Fruit fly (Drosophila melanogaster) whole organism, embryonic: ENCODE data around the gene wge.
A peak's percentile ranks its signal among the peaks of the same experiment; 100 is the strongest.

Experiments
- Awh ChIP-seq: fragments of 200-800 bp; sonication (Bioruptor generic); IDR thresholded peaks from 2 replicates; pipeline ENCODE4, ENCODE4 v1.3.6; 2022; ENCODE audit warnings: missing biosample characterization, missing genetic modification characterization
- Bgb ChIP-seq: fragments of 200-800 bp; sonication (Bioruptor generic); IDR thresholded peaks from 2 replicates; pipeline ENCODE4 v1.3.6; 2022; ENCODE audit warnings: missing biosample characterization, missing genetic modification characterization; ENCODE audit not compliant: partially characterized antibody
- C15 ChIP-seq: fragments of 200-800 bp; sonication (Bioruptor generic); IDR thresholded peaks from 3 replicates; pipeline ENCODE4 v1.3.6; 2022; ENCODE audit warnings: missing biosample characterization, missing genetic modification characterization
- CG12942 ChIP-seq: fragments of 200-800 bp; sonication (Bioruptor generic); optimal IDR thresholded peaks from 3 replicates; lab custom pipeline; 2016; ENCODE audit warnings: missing biosample characterization, missing genetic modification characterization
- CG13287 ChIP-seq: fragments of 200-800 bp; sonication (Bioruptor generic); IDR thresholded peaks from 2 replicates; pipeline ENCODE4 v1.3.6; 2022; ENCODE audit warnings: missing biosample characterization, missing genetic modification characterization; ENCODE audit not compliant: partially characterized antibody
- CG14965 ChIP-seq: fragments of 200-800 bp; sonication (Bioruptor generic); optimal IDR thresholded peaks from 2 replicates; lab custom pipeline; 2016; ENCODE audit warnings: missing biosample characterization, missing genetic modification characterization, borderline replicate concordance
- CG1603 ChIP-seq: fragments of 200-800 bp; sonication (Bioruptor generic); optimal IDR thresholded peaks from 2 replicates; lab custom pipeline; 2019; ENCODE audit warnings: missing biosample characterization, mild to moderate bottlenecking, missing genetic modification characterization, moderate library complexity
- CG17328 ChIP-seq: fragments of 200-800 bp; sonication (Bioruptor generic); IDR thresholded peaks from 2 replicates; pipeline ENCODE4 v1.3.6; 2022; ENCODE audit warnings: missing biosample characterization, missing genetic modification characterization
- CG18599 ChIP-seq: fragments of 200-800 bp; sonication (Bioruptor generic); optimal IDR thresholded peaks from 3 replicates; lab custom pipeline; 2017; ENCODE audit warnings: missing biosample characterization, missing genetic modification characterization, mild to moderate bottlenecking, moderate library complexity, missing genetic modification reagents
- CG2678 ChIP-seq: fragments of 200-800 bp; sonication (Bioruptor generic); optimal IDR thresholded peaks from 3 replicates; lab custom pipeline; 2019; ENCODE audit warnings: missing biosample characterization, mild to moderate bottlenecking, missing genetic modification characterization, moderate library complexity
- CG31441 ChIP-seq: fragments of 200-800 bp; sonication (Bioruptor generic); IDR thresholded peaks from 2 replicates; pipeline ENCODE4 v1.3.6; 2022; ENCODE audit warnings: missing biosample characterization, missing genetic modification characterization
- CG32532 ChIP-seq: fragments of 200-800 bp; sonication (Bioruptor generic); IDR thresholded peaks from 2 replicates; pipeline ENCODE4 v1.3.6; 2022; ENCODE audit warnings: missing biosample characterization, missing genetic modification characterization
- CG33557 ChIP-seq: fragments of 200-800 bp; sonication (Bioruptor generic); optimal IDR thresholded peaks from 2 replicates; lab custom pipeline; 2019; ENCODE audit warnings: missing biosample characterization, mild to moderate bottlenecking, missing genetic modification characterization, moderate library complexity
- CG4360 ChIP-seq: fragments of 200-800 bp; sonication (Bioruptor generic); IDR thresholded peaks from 2 replicates; pipeline ENCODE4 v1.3.6; 2022; ENCODE audit warnings: missing biosample characterization, missing genetic modification characterization
- CG6765 ChIP-seq: fragments of 200-800 bp; sonication (Bioruptor generic); optimal IDR thresholded peaks from 3 replicates; lab custom pipeline; 2017; ENCODE audit warnings: missing biosample characterization, mild to moderate bottlenecking, missing genetic modification characterization
- CG6854 ChIP-seq: fragments of 200-800 bp; sonication (Bioruptor generic); optimal IDR thresholded peaks from 3 replicates; lab custom pipeline; 2017; ENCODE audit warnings: missing biosample characterization, mild to moderate bottlenecking, missing genetic modification characterization
- CG9727 ChIP-seq: fragments of 200-800 bp; sonication (Bioruptor generic); optimal IDR thresholded peaks from 3 replicates; lab custom pipeline; 2017; ENCODE audit warnings: missing biosample characterization, mild to moderate bottlenecking, missing genetic modification characterization
- Dad ChIP-seq: fragments of 200-800 bp; sonication (Bioruptor generic); optimal IDR thresholded peaks from 3 replicates; lab custom pipeline; 2016; ENCODE audit warnings: missing biosample characterization, missing genetic modification characterization
- Deaf1 ChIP-seq: fragments of 200-800 bp; optimal IDR thresholded peaks from 3 replicates; lab custom pipeline; 2019; ENCODE audit warnings: missing biosample characterization, mild to moderate bottlenecking, missing genetic modification characterization, moderate library complexity
- Drgx ChIP-seq: fragments of 200-800 bp; sonication (Bioruptor generic); IDR thresholded peaks from 2 replicates; pipeline ENCODE4 v1.3.6; 2022; ENCODE audit warnings: missing biosample characterization, missing genetic modification characterization
- ERR ChIP-seq: fragments of 200-800 bp; sonication (Bioruptor generic); optimal IDR thresholded peaks from 2 replicates; lab custom pipeline; 2016; ENCODE audit warnings: missing biosample characterization, missing genetic modification characterization
- Elba2 ChIP-seq: fragments of 200-800 bp; sonication (Bioruptor generic); optimal IDR thresholded peaks from 3 replicates; lab custom pipeline; 2016; ENCODE audit warnings: missing biosample characterization, missing genetic modification characterization
- MBD-R2 ChIP-seq: fragments of 200-800 bp; sonication (Bioruptor generic); IDR thresholded peaks from 2 replicates; pipeline ENCODE4 v1.3.6; 2022; ENCODE audit warnings: missing biosample characterization, missing genetic modification characterization
- NC2α ChIP-seq: fragments of 200-800 bp; sonication (Bioruptor generic); optimal IDR thresholded peaks from 2 replicates; lab custom pipeline; 2016; ENCODE audit warnings: missing biosample characterization, missing genetic modification characterization
- NFAT ChIP-seq: fragments of 200-800 bp; sonication (Bioruptor generic); IDR thresholded peaks from 2 replicates; pipeline ENCODE4 v1.3.6; 2022; ENCODE audit warnings: missing biosample characterization, missing genetic modification characterization
- Ravus ChIP-seq: fragments of 200-800 bp; sonication (Bioruptor generic); IDR thresholded peaks from 2 replicates; pipeline ENCODE4 v1.3.6; 2022; ENCODE audit warnings: missing biosample characterization, missing genetic modification characterization
- Sin3A ChIP-seq: fragments of >200 bp; optimal IDR thresholded peaks from 2 replicates; lab custom pipeline; 2018
- Sry-β ChIP-seq: fragments of 200-800 bp; sonication (Bioruptor generic); optimal IDR thresholded peaks from 2 replicates; lab custom pipeline; 2018; ENCODE audit warnings: missing biosample characterization, mild to moderate bottlenecking, missing genetic modification characterization, moderate library complexity
- Usf ChIP-seq: fragments of 200-800 bp; sonication (Bioruptor generic); optimal IDR thresholded peaks from 2 replicates; lab custom pipeline; 2017; ENCODE audit warnings: missing genotype, missing biosample characterization, missing genetic modification characterization
- ara ChIP-seq: fragments of 200-800 bp; sonication (Bioruptor generic); IDR thresholded peaks from 2 replicates; pipeline ENCODE4 v1.3.6; 2022; ENCODE audit warnings: missing biosample characterization, missing genetic modification characterization
- az2 ChIP-seq: fragments of 200-800 bp; sonication (Bioruptor generic); optimal IDR thresholded peaks from 3 replicates; lab custom pipeline; 2016; ENCODE audit warnings: missing biosample characterization, missing genetic modification characterization
- danr ChIP-seq: fragments of 200-800 bp; sonication (Bioruptor generic); IDR thresholded peaks from 2 replicates; pipeline ENCODE4 v1.3.6; 2022; ENCODE audit warnings: missing biosample characterization, missing genetic modification characterization
- ems ChIP-seq: fragments of 200-800 bp; sonication (Bioruptor generic); optimal IDR thresholded peaks from 3 replicates; lab custom pipeline; 2016; ENCODE audit warnings: missing biosample characterization, missing genetic modification characterization
- fd3F ChIP-seq: fragments of 200-800 bp; sonication (Bioruptor generic); optimal IDR thresholded peaks from 2 replicates; lab custom pipeline; 2018; ENCODE audit warnings: missing biosample characterization, mild to moderate bottlenecking, missing genetic modification characterization, moderate library complexity
- fru ChIP-seq: fragments of >200 bp; optimal IDR thresholded peaks from 2 replicates; lab custom pipeline; 2017
- gcm2 ChIP-seq: fragments of 200-800 bp; sonication (Bioruptor generic); optimal IDR thresholded peaks from 2 replicates; lab custom pipeline; 2016; ENCODE audit warnings: missing biosample characterization, missing genetic modification characterization
- gsb ChIP-seq: fragments of 200-800 bp; sonication (Bioruptor generic); IDR thresholded peaks from 2 replicates; pipeline ENCODE4 v1.3.6; 2022; ENCODE audit warnings: missing biosample characterization, missing genetic modification characterization
- gsb-n ChIP-seq: fragments of 200-800 bp; sonication (Bioruptor generic); optimal IDR thresholded peaks from 3 replicates; lab custom pipeline; 2018; ENCODE audit warnings: missing biosample characterization, mild to moderate bottlenecking, missing genetic modification characterization
- jigr1 ChIP-seq: fragments of 200-800 bp; sonication (Bioruptor generic); IDR thresholded peaks from 3 replicates; pipeline ENCODE4 v1.3.6; 2022; ENCODE audit warnings: missing biosample characterization, missing genetic modification characterization
- lilli ChIP-seq: fragments of 200-800 bp; sonication (Bioruptor generic); optimal IDR thresholded peaks from 3 replicates; lab custom pipeline; 2016; ENCODE audit warnings: missing biosample characterization, missing genetic modification characterization
- mam ChIP-seq: fragments of 200-800 bp; sonication (Bioruptor generic); optimal IDR thresholded peaks from 3 replicates; lab custom pipeline; 2016; ENCODE audit warnings: missing biosample characterization, missing genetic modification characterization
- mirr ChIP-seq: fragments of 200-800 bp; sonication (Bioruptor generic); optimal IDR thresholded peaks from 3 replicates; lab custom pipeline; 2018; ENCODE audit warnings: missing biosample characterization, mild to moderate bottlenecking, missing genetic modification characterization
- oc ChIP-seq: fragments of 200-800 bp; sonication (Bioruptor generic); optimal IDR thresholded peaks from 2 replicates; lab custom pipeline; 2018; ENCODE audit warnings: missing biosample characterization, mild to moderate bottlenecking, missing genetic modification characterization, moderate library complexity
- pan ChIP-seq, 4 experiments: fragments of >200 bp in 3 of 4; fragments of 200-800 bp in 1 of 4; sonication (Bioruptor generic) in 1 of 4; optimal IDR thresholded peaks in 3 of 4; IDR thresholded peaks in 1 of 4; 2 replicates each; pipeline versions ENCODE4 v1.3.6 to Lab custom; 2017 to 2022; ENCODE audit warnings: missing biosample characterization in 2 of 4, missing genetic modification characterization in 2 of 4, mixed read lengths in 1 of 4
- pros ChIP-seq: fragments of 200-800 bp; sonication (Bioruptor generic); optimal IDR thresholded peaks from 3 replicates; lab custom pipeline; 2019; ENCODE audit warnings: missing biosample characterization, mild to moderate bottlenecking, missing genetic modification characterization, moderate library complexity
- psq ChIP-seq: fragments of 200-800 bp; sonication (Bioruptor generic); optimal IDR thresholded peaks from 2 replicates; lab custom pipeline; 2017; ENCODE audit warnings: missing biosample characterization, missing genetic modification characterization
- run ChIP-seq: fragments of 200-800 bp; sonication (Bioruptor generic); optimal IDR thresholded peaks from 3 replicates; lab custom pipeline; 2018; ENCODE audit warnings: missing biosample characterization, mild to moderate bottlenecking, missing genetic modification characterization
- ssp ChIP-seq: fragments of 200-800 bp; sonication (Bioruptor generic); IDR thresholded peaks from 2 replicates; pipeline ENCODE4 v1.3.6; 2022; ENCODE audit warnings: missing biosample characterization, missing genetic modification characterization
- vfl ChIP-seq: fragments of 200-800 bp; sonication (Bioruptor generic); optimal IDR thresholded peaks from 2 replicates; lab custom pipeline; 2016; ENCODE audit warnings: missing biosample characterization, missing genetic modification characterization
- vvl ChIP-seq: fragments of 200-800 bp; sonication (Bioruptor generic); IDR thresholded peaks from 2 replicates; pipeline ENCODE4 v1.3.6; 2022; ENCODE audit warnings: missing biosample characterization, missing genetic modification characterization
- zfh1 ChIP-seq: fragments of 200-800 bp; sonication (Bioruptor generic); IDR thresholded peaks from 3 replicates; pipeline ENCODE4 v1.3.6; 2022; ENCODE audit warnings: missing biosample characterization, missing genetic modification characterization
- zfh2 ChIP-seq: fragments of 200-800 bp; sonication (Bioruptor generic); optimal IDR thresholded peaks from 2 replicates; lab custom pipeline; 2016; ENCODE audit warnings: missing biosample characterization, missing genetic modification characterization

The wge gene

dm6 chr3R:22663115-22663514 lies 57.8 kb downstream of the wge start (continued):
- TF ChIP-seq CG6854 (GFP tag; lab: Kevin White, UChicago), result peak; percentile 50
- TF ChIP-seq CG1603 (tag; lab: Kevin White, UChicago), result peak; percentile 88
- TF ChIP-seq mirr (GFP tag; lab: Kevin White, UChicago), result no peak
- no peak for TF ChIP-seq Bgb (GFP tag; lab: Robert Waterston, UW)
- peak; percentile 13 for TF ChIP-seq vfl
- no peak for TF ChIP-seq Drgx (GFP tag; lab: Robert Waterston, UW)
- no peak for TF ChIP-seq Dad (GFP tag; lab: Kevin White, UChicago)
- peak; percentile 60; the same call in 1 of the 2 replicates for TF ChIP-seq CG32532 (GFP tag; lab: Robert Waterston, UW)
- peak; percentile 12; the same call in 1 of the 2 replicates for TF ChIP-seq Ravus
- peak; percentile 35 for TF ChIP-seq Deaf1
- TF ChIP-seq ERR (GFP tag; lab: Kevin White, UChicago), result no peak
- TF ChIP-seq fd3F (GFP tag; lab: Kevin White, UChicago), result peak; percentile 64
- TF ChIP-seq jigr1, result no peak
- TF ChIP-seq CG2678 (tag; lab: Kevin White, UChicago), result peak; percentile 82
- TF ChIP-seq CG14965 (GFP tag; lab: Kevin White, UChicago), result no peak
- no peak for TF ChIP-seq fru
- TF ChIP-seq az2, result peak; percentile 71
- TF ChIP-seq pros, result no peak
- TF ChIP-seq lilli (GFP tag; lab: Kevin White, UChicago), result peak; percentile 69
- peak; percentile 31 for TF ChIP-seq gsb-n (tag; lab: Kevin White, UChicago)
- no peak for TF ChIP-seq CG33557 (GFP tag; lab: Kevin White, UChicago)
- TF ChIP-seq ems (GFP tag; lab: Kevin White, UChicago), result peak; percentile 22
- peak; percentile 56 for TF ChIP-seq oc
- no peak for TF ChIP-seq danr
- no peak for TF ChIP-seq CG13287 (GFP tag; lab: Robert Waterston, UW)
- peak; percentile 43; the same call in 1 of the 2 replicates for TF ChIP-seq vvl (GFP tag; lab: Robert Waterston, UW)
- no peak for TF ChIP-seq gcm2 (GFP tag; lab: Kevin White, UChicago)
- no peak for TF ChIP-seq NC2α (GFP tag; lab: Kevin White, UChicago)
- TF ChIP-seq gsb, result 0 out of 2 replicates have a peak, but pooled peaks have one; percentile 13
- no peak for TF ChIP-seq C15 (GFP tag; lab: Robert Waterston, UW)
- TF ChIP-seq psq (GFP tag; lab: Kevin White, UChicago), result no peak
- no peak for TF ChIP-seq CG6765 (GFP tag; lab: Kevin White, UChicago)
- peak; percentile 55 for TF ChIP-seq CG9727 (GFP tag; lab: Kevin White, UChicago)
- peak; percentile 33 for TF ChIP-seq mam
- TF ChIP-seq run (tag; lab: Kevin White, UChicago), result no peak
- no peak for TF ChIP-seq Elba2 (GFP tag; lab: Kevin White, UChicago)
- peak; percentile 71 for TF ChIP-seq zfh1 (GFP tag; lab: Robert Waterston, UW)
- TF ChIP-seq zfh2 (GFP tag; lab: Kevin White, UChicago), result no peak
- peak; percentile 57; the same call in 1 of the 2 replicates for TF ChIP-seq ara
- peak; percentile 59 for TF ChIP-seq CG31441 (GFP tag; lab: Robert Waterston, UW)
- peak; percentile 45 for TF ChIP-seq CG12942 (GFP tag; lab: Kevin White, UChicago)
- peak; percentile 87 for TF ChIP-seq CG17328 (GFP tag; lab: Robert Waterston, UW)
- no peak for TF ChIP-seq Sry-β (GFP tag; lab: Kevin White, UChicago)
- 0 out of 2 replicates have a peak, but pooled peaks have one; percentile 13 for TF ChIP-seq CG4360 (GFP tag; lab: Robert Waterston, UW)
- TF ChIP-seq pan (optimal IDR thresholded peaks at IDR 0.05; lab: Kevin White, UChicago), result no peak
- TF ChIP-seq pan (GFP tag; optimal IDR thresholded peaks at IDR 0.05 in 1 of 2, IDR thresholded peaks at IDR 0.05 in 1 of 2), result peak in 1 of 2 experiments; percentile 58
- peak; percentile 42; the same call in 1 of the 2 replicates for TF ChIP-seq Awh (GFP tag; lab: Robert Waterston, UW)
- peak; percentile 85 for TF ChIP-seq CG18599
- TF ChIP-seq NFAT, result no peak; the same call in 1 of the 2 replicates
- TF ChIP-seq ssp, result peak; percentile 39
- peak; percentile 41; the same call in 1 of the 2 replicates for TF ChIP-seq MBD-R2 (GFP tag; lab: Robert Waterston, UW)
- TF ChIP-seq Usf, result no peak
- no peak for TF ChIP-seq Sin3A (lab: Kevin White, UChicago)
